Fruit fly (Drosophila melanogaster) whole organism, pupa: ENCODE results near the gene Afti.

ENCODE experiments used
- EcR ChIP-seq: fragments of 200-800 bp; sonication (Bioruptor generic); optimal IDR thresholded peaks from 3 replicates; lab custom pipeline; 2019; ENCODE audit warnings: missing biosample characterization, missing genetic modification characterization, mild to moderate bottlenecking, moderate library complexity, missing genetic modification reagents
- Pif1B ChIP-seq: fragments of 200-800 bp; sonication (Bioruptor generic); optimal IDR thresholded peaks from 3 replicates; lab custom pipeline; 2016; ENCODE audit warnings: missing biosample characterization, missing genetic modification characterization
- Snoo ChIP-seq: fragments of 200-800 bp; sonication (Bioruptor generic); optimal IDR thresholded peaks from 3 replicates; lab custom pipeline; 2017; ENCODE audit warnings: missing biosample characterization, mild to moderate bottlenecking, missing genetic modification characterization, inconsistent platforms

dm6 chr3R:14344767-14345166 is 18.3 kb upstream of the Afti start:
- TF ChIP-seq EcR (GFP tag; lab: Kevin White, UChicago) (no peak), Pif1B (no peak), Snoo (tag; lab: Kevin White, UChicago) (no peak)
